Worm (Caenorhabditis elegans) whole organism, early embryonic: Measurements from ENCODE around the gene pqn-75.

Experiments
- aly-1 ChIP-seq: sonication (generic microtip); optimal IDR thresholded peaks from 2 replicates; lab custom pipeline; 2016; ENCODE audit warnings: missing genetic modification characterization, missing compliant biosample characterization
- ama-1 ChIP-seq: fragments of 150-350 bp; optimal IDR thresholded peaks from 2 replicates; lab custom pipeline; 2014
- ceh-13 ChIP-seq: fragments of 200-800 bp; sonication (Bioruptor generic); optimal IDR thresholded peaks from 2 replicates; lab custom pipeline; 2018; ENCODE audit warnings: mild to moderate bottlenecking, missing genetic modification characterization, missing compliant biosample characterization
- ceh-36 ChIP-seq: sonication (generic microtip); optimal IDR thresholded peaks from 2 replicates; lab custom pipeline; 2016; ENCODE audit warnings: missing genetic modification characterization, inconsistent platforms, missing compliant biosample characterization
- ets-7 ChIP-seq: sonication (generic microtip); optimal IDR thresholded peaks from 2 replicates; lab custom pipeline; 2016; ENCODE audit warnings: missing genotype, missing genetic modification characterization, missing compliant biosample characterization
- flt-1 ChIP-seq: fragments of 200-800 bp; sonication (Bioruptor generic); IDR thresholded peaks from 2 replicates; pipeline ENCODE4 v1.3.6; 2022; ENCODE audit warnings: missing genetic modification characterization, missing compliant biosample characterization
- hmg-4 ChIP-seq: fragments of 200-800 bp; sonication (Bioruptor generic); optimal IDR thresholded peaks from 2 replicates; lab custom pipeline; 2018; ENCODE audit warnings: mild to moderate bottlenecking, missing genetic modification characterization, missing compliant biosample characterization
- pes-1 ChIP-seq: fragments of 200-800 bp; sonication (Bioruptor generic); IDR thresholded peaks from 2 replicates; pipeline ENCODE4 v1.3.6; 2022; ENCODE audit warnings: missing genetic modification reagents, missing genetic modification characterization, missing compliant biosample characterization
- tbx-11 ChIP-seq: fragments of 200-800 bp; sonication (Bioruptor generic); IDR thresholded peaks from 2 replicates; pipeline ENCODE4 v1.3.6; 2022; ENCODE audit warnings: missing genetic modification characterization, missing compliant biosample characterization
- tbx-37 ChIP-seq: fragments of 200-800 bp; sonication (Bioruptor generic); conservative IDR thresholded peaks from 2 replicates; pipeline ENCODE4 v1.3.6; 2022; ENCODE audit warnings: missing genetic modification reagents, missing genetic modification characterization, missing compliant biosample characterization
- tra-4 ChIP-seq: sonication (generic microtip); optimal IDR thresholded peaks from 2 replicates; lab custom pipeline; 2017; ENCODE audit warnings: missing genetic modification characterization, missing compliant biosample characterization

DNA sequence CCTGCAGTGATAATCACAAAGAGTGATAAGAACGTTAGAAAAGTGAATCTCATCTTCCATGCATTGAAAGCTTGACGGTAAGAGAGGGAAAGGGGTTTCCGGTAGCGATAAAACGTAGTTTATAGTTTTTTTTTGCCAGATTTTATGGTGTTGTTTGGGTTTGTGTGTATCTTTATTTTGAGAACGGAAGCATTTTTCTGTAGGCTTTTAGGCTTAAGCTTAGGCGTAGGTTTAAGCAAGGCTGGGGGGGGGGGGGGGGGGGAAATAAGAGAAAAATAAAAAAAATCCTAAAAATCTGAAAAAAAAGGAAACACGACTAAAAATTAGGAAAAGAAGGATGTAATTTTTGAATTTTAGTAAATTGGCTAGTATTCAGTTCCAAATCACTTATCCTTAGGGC is 6.8 kb downstream of the pqn-75 start, which contains the start of gene C35B1.8:
- no peak for TF ChIP-seq ama-1
- TF ChIP-seq tra-4 (tag; lab: Kevin White, UChicago), result no peak
- TF ChIP-seq pes-1, result no peak
- TF ChIP-seq tbx-11, result no peak
- no peak for TF ChIP-seq ets-7 (tag; lab: Kevin White, UChicago)
- TF ChIP-seq aly-1, result no peak
- no peak for TF ChIP-seq hmg-4 (GFP tag; lab: Kevin White, UChicago)
- no peak for TF ChIP-seq flt-1 (GFP tag; lab: Robert Waterston, UW)
- TF ChIP-seq tbx-37 (GFP tag; lab: Robert Waterston, UW), result no peak
- no peak for TF ChIP-seq ceh-13 (GFP tag; lab: Kevin White, UChicago)
- TF ChIP-seq ceh-36, result no peak
